Worm (Caenorhabditis elegans): ENCODE results near the gene R09E10.8.

DNA sequence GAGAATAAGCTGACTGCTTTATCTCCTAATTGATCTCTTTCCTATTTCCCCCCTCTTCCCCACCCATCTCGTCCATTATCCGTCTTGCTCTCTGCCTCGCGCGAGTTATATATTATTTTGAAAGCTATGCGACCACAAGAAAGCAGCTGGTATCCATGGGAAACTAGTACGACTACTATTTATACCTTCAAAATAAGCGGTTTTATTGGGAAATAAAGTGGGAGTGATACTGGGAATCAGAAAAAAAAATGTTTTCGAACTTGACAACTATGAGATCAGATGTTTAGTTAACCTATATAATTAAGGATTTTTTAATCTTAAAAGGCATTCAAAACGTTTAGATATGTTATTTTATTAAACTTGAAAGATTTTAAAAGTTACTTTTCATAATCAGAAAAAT lies 29.5 kb upstream of the R09E10.8 start:
- TF ChIP-seq skn-1 (tag; optimal IDR thresholded peaks at IDR 0.05) (no peak), nfya-1 (tag; optimal IDR thresholded peaks at IDR 0.05; ENCODE audit: insufficient read depth) (no peak), sea-2 (GFP tag; optimal IDR thresholded peaks at IDR 0.05) (no peak), ceh-82 (tag; optimal IDR thresholded peaks at IDR 0.05) (no peak), ZK546.5 (tag; optimal IDR thresholded peaks at IDR 0.05) (no peak), nhr-11 (tag; optimal IDR thresholded peaks at IDR 0.05) (peak; percentile 36), R02D3.7 (tag; optimal IDR thresholded peaks at IDR 0.05) (no peak)
